Worm (Caenorhabditis elegans) whole organism, L2 larva: Measurements from ENCODE around the gene B0545.4.

ENCODE experiments used
- ama-1 ChIP-seq: fragments of 150-350 bp; optimal IDR thresholded peaks from 2 replicates; lab custom pipeline; 2018; ENCODE audit warnings: inconsistent platforms
- blmp-1 ChIP-seq: sonication (generic microtip); optimal IDR thresholded peaks from 2 replicates; lab custom pipeline; 2017; ENCODE audit warnings: missing genetic modification characterization, mild to moderate bottlenecking, missing compliant biosample characterization, antibody characterized with exemption, moderate library complexity; ENCODE audit not compliant: insufficient read depth
- lin-13 ChIP-seq: fragments of 150-350 bp; optimal IDR thresholded peaks from 2 replicates; lab custom pipeline; 2014; ENCODE audit warnings: missing biosample characterization, missing genetic modification reagents, missing genetic modification characterization
- nhr-10 ChIP-seq: sonication (generic microtip); optimal IDR thresholded peaks from 2 replicates; lab custom pipeline; 2017; ENCODE audit warnings: missing biosample characterization, missing genetic modification characterization
- nhr-25 ChIP-seq: fragments of 150-350 bp; sonication (generic microtip); optimal IDR thresholded peaks from 3 replicates; lab custom pipeline; 2014; ENCODE audit warnings: missing biosample characterization, missing genetic modification characterization
- unc-39 ChIP-seq: fragments of 150-350 bp; optimal IDR thresholded peaks from 2 replicates; lab custom pipeline; 2014; ENCODE audit warnings: missing biosample characterization, missing genetic modification characterization

DNA sequence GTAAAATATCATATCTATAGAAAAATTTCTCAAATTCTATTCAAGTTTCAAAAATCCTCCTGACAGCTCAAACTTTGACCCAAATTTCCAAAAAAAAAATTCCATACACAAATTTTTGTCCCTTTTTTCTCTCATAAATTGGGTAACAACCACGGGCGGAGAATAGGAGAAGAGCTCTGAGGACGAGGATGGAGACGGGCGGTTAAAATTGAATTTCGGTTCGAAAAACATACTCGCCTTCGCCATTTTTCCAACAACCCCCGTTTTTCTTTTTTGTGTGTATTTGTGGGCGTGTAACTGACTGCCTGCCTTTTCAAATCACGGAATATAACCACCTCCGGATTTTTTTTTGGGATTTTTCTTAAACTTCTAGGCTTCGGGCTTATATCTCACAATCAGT is 11.5 kb downstream of the B0545.4 start:
- TF ChIP-seq blmp-1 = no peak
- no peak for TF ChIP-seq ama-1
- TF ChIP-seq unc-39 = no peak
- no peak for TF ChIP-seq nhr-10 (tag; lab: Kevin White, UChicago)
- TF ChIP-seq nhr-25 = no peak
- no peak for TF ChIP-seq lin-13 (GFP tag; lab: Kevin White, UChicago)
